Worm (Caenorhabditis elegans) whole organism, early embryonic: ENCODE results near the gene mfsd-13.2.

ENCODE experiments used
- ama-1 ChIP-seq: fragments of 150-350 bp; optimal IDR thresholded peaks from 2 replicates; lab custom pipeline; 2014
- ets-7 ChIP-seq: sonication (generic microtip); optimal IDR thresholded peaks from 2 replicates; lab custom pipeline; 2016; ENCODE audit warnings: missing genotype, missing genetic modification characterization, missing compliant biosample characterization
- flt-1 ChIP-seq: fragments of 200-800 bp; sonication (Bioruptor generic); IDR thresholded peaks from 2 replicates; pipeline ENCODE4 v1.3.6; 2022; ENCODE audit warnings: missing genetic modification characterization, missing compliant biosample characterization
- hmg-4 ChIP-seq: fragments of 200-800 bp; sonication (Bioruptor generic); optimal IDR thresholded peaks from 2 replicates; lab custom pipeline; 2018; ENCODE audit warnings: mild to moderate bottlenecking, missing genetic modification characterization, missing compliant biosample characterization
- pes-1 ChIP-seq: fragments of 200-800 bp; sonication (Bioruptor generic); IDR thresholded peaks from 2 replicates; pipeline ENCODE4 v1.3.6; 2022; ENCODE audit warnings: missing genetic modification reagents, missing genetic modification characterization, missing compliant biosample characterization
- scrt-1 ChIP-seq: fragments of 200-800 bp; sonication (Bioruptor generic); IDR thresholded peaks from 2 replicates; pipeline ENCODE4 v1.3.6; 2022; ENCODE audit warnings: missing genetic modification characterization, missing compliant biosample characterization
- sea-1 ChIP-seq: fragments of 200-800 bp; sonication (Bioruptor generic); conservative IDR thresholded peaks from 2 replicates; pipeline ENCODE4 v1.3.6; 2022; ENCODE audit warnings: missing genetic modification characterization, missing compliant biosample characterization
- tbx-37 ChIP-seq: fragments of 200-800 bp; sonication (Bioruptor generic); conservative IDR thresholded peaks from 2 replicates; pipeline ENCODE4 v1.3.6; 2022; ENCODE audit warnings: missing genetic modification reagents, missing genetic modification characterization, missing compliant biosample characterization

- no peak for TF ChIP-seq ama-1
- no peak for TF ChIP-seq scrt-1 (GFP tag; lab: Robert Waterston, UW)
- TF ChIP-seq sea-1 (GFP tag; lab: Robert Waterston, UW) = no peak
- TF ChIP-seq hmg-4 (GFP tag; lab: Kevin White, UChicago) = no peak
- no peak for TF ChIP-seq tbx-37
- TF ChIP-seq ets-7 (tag; lab: Kevin White, UChicago) = no peak
- no peak for TF ChIP-seq pes-1
- TF ChIP-seq flt-1 (GFP tag; lab: Robert Waterston, UW) = no peak
These were observed 21.3 kb downstream of the mfsd-13.2 start, which contains the start of gene npr-31 for ce11 chrII:7144307-7144706.
